Worm (Caenorhabditis elegans) whole organism, young adult: ENCODE results near the gene B0303.7.

Experiments
- B0035.1 ChIP-seq: sonication (generic microtip); optimal IDR thresholded peaks from 2 replicates; lab custom pipeline; 2016; ENCODE audit warnings: missing genetic modification characterization, mild to moderate bottlenecking, missing compliant biosample characterization, missing genotype, missing genetic modification reagents
- C06A6.2 ChIP-seq: fragments of 200-800 bp; sonication (Bioruptor generic); conservative IDR thresholded peaks from 2 replicates; pipeline ENCODE4 v1.3.6; 2022; ENCODE audit warnings: missing genetic modification characterization, missing compliant biosample characterization
- D2030.7 ChIP-seq: fragments of 200-800 bp; sonication (Bioruptor generic); IDR thresholded peaks from 2 replicates; pipeline ENCODE4 v1.3.6; 2022; ENCODE audit warnings: missing genetic modification reagents, missing genetic modification characterization, missing compliant biosample characterization
- F33H1.4 ChIP-seq: fragments of 200-800 bp; sonication (Bioruptor generic); IDR thresholded peaks from 2 replicates; pipeline ENCODE4 v1.3.6; 2022; ENCODE audit warnings: missing genetic modification reagents, missing genetic modification characterization, missing compliant biosample characterization
- F37B4.10 ChIP-seq: fragments of 200-800 bp; sonication (Bioruptor generic); IDR thresholded peaks from 2 replicates; pipeline ENCODE4 v1.3.6; 2022; ENCODE audit warnings: missing genetic modification characterization, missing compliant biosample characterization
- F39B2.1 ChIP-seq: fragments of 200-800 bp; sonication (Bioruptor generic); IDR thresholded peaks from 2 replicates; pipeline ENCODE4 v1.3.6; 2022; ENCODE audit warnings: missing genetic modification reagents, missing genetic modification characterization, missing compliant biosample characterization
- F55B11.4 ChIP-seq: sonication (generic microtip); optimal IDR thresholded peaks from 2 replicates; lab custom pipeline; 2016; ENCODE audit warnings: missing compliant biosample characterization, missing genetic modification characterization, borderline replicate concordance; ENCODE audit not compliant: insufficient read depth
- F57A8.1 ChIP-seq: fragments of 200-800 bp; sonication (Bioruptor generic); optimal IDR thresholded peaks from 2 replicates; lab custom pipeline; 2018; ENCODE audit warnings: mild to moderate bottlenecking, missing genetic modification characterization, moderate library complexity, missing compliant biosample characterization
- K12H6.12 ChIP-seq: fragments of 200-800 bp; sonication (Bioruptor generic); optimal IDR thresholded peaks from 2 replicates; lab custom pipeline; 2018; ENCODE audit warnings: mild to moderate bottlenecking, missing genetic modification characterization, missing compliant biosample characterization
- T26A5.8 ChIP-seq: sonication (generic microtip); optimal IDR thresholded peaks from 2 replicates; lab custom pipeline; 2016; ENCODE audit warnings: missing genetic modification characterization, missing compliant biosample characterization
- ama-1 ChIP-seq, 3 experiments: fragments of 150-350 bp in 1 of 3; sonication (generic microtip) in 2 of 3; optimal IDR thresholded peaks; 2 replicates each; lab custom pipeline; 2014 to 2018; ENCODE audit warnings: missing biosample characterization in 2 of 3, missing genetic modification characterization in 2 of 3, missing genetic modification reagents in 2 of 3
- aptf-3 ChIP-seq: fragments of 200-800 bp; sonication (Bioruptor generic); IDR thresholded peaks from 2 replicates; pipeline ENCODE4 v1.3.6; 2022; ENCODE audit warnings: missing genetic modification characterization, missing compliant biosample characterization
- athp-1 ChIP-seq: sonication (generic microtip); optimal IDR thresholded peaks from 2 replicates; lab custom pipeline; 2017; ENCODE audit warnings: mild to moderate bottlenecking, missing genetic modification characterization, missing compliant biosample characterization
- attf-3 ChIP-seq: fragments of 200-800 bp; sonication (Bioruptor generic); conservative IDR thresholded peaks from 2 replicates; pipeline ENCODE4 v1.3.6; 2022; ENCODE audit warnings: missing genetic modification reagents, missing genetic modification characterization, missing compliant biosample characterization
- attf-6 ChIP-seq: fragments of 200-800 bp; sonication (Bioruptor generic); IDR thresholded peaks from 2 replicates; pipeline ENCODE4 v1.3.6; 2022; ENCODE audit warnings: missing genetic modification reagents, missing genetic modification characterization, missing compliant biosample characterization
- bed-1 ChIP-seq: fragments of 200-800 bp; sonication (Bioruptor generic); IDR thresholded peaks from 2 replicates; pipeline ENCODE4 v1.3.6; 2022; ENCODE audit warnings: missing genetic modification reagents, missing genetic modification characterization, missing compliant biosample characterization
- bed-2 ChIP-seq: fragments of 200-800 bp; sonication (Bioruptor generic); IDR thresholded peaks from 2 replicates; pipeline ENCODE4 v1.3.6; 2022; ENCODE audit warnings: missing genetic modification reagents, missing genetic modification characterization, missing compliant biosample characterization
- ceh-100 ChIP-seq: fragments of 200-800 bp; sonication (Bioruptor generic); IDR thresholded peaks from 2 replicates; pipeline ENCODE4 v1.3.6; 2022; ENCODE audit warnings: missing genetic modification reagents, missing genetic modification characterization, missing compliant biosample characterization
- ceh-79 ChIP-seq: sonication (generic microtip); optimal IDR thresholded peaks from 2 replicates; lab custom pipeline; 2017; ENCODE audit warnings: mild to moderate bottlenecking, missing genetic modification characterization, missing compliant biosample characterization
- die-1 ChIP-seq: sonication (generic microtip); optimal IDR thresholded peaks from 2 replicates; lab custom pipeline; 2016; ENCODE audit warnings: missing genotype, mild to moderate bottlenecking, missing genetic modification characterization, missing compliant biosample characterization
- egl-44 ChIP-seq: fragments of 200-800 bp; sonication (Bioruptor generic); IDR thresholded peaks from 2 replicates; pipeline ENCODE4 v1.3.6; 2022; ENCODE audit warnings: missing genetic modification reagents, missing genetic modification characterization, missing compliant biosample characterization
- egrh-3 ChIP-seq: fragments of 200-800 bp; sonication (Bioruptor generic); IDR thresholded peaks from 2 replicates; pipeline ENCODE4 v1.3.6; 2022; ENCODE audit warnings: missing genetic modification reagents, missing genetic modification characterization, missing compliant biosample characterization
- ets-4 ChIP-seq: fragments of 200-800 bp; sonication (Bioruptor generic); optimal IDR thresholded peaks from 2 replicates; lab custom pipeline; 2018; ENCODE audit warnings: mild to moderate bottlenecking, missing genetic modification characterization, missing compliant biosample characterization
- gei-17 ChIP-seq: fragments of 200-800 bp; sonication (Bioruptor generic); optimal IDR thresholded peaks from 2 replicates; lab custom pipeline; 2018; ENCODE audit warnings: mild to moderate bottlenecking, missing genetic modification characterization, missing compliant biosample characterization
- hrde-1 ChIP-seq: sonication (generic microtip); optimal IDR thresholded peaks from 2 replicates; lab custom pipeline; 2016; ENCODE audit warnings: missing genetic modification characterization, mild to moderate bottlenecking, missing compliant biosample characterization, moderate library complexity, missing genotype, missing genetic modification reagents, borderline replicate concordance
- hsf-1 ChIP-seq: fragments of 200-800 bp; sonication (Bioruptor generic); IDR thresholded peaks from 2 replicates; pipeline ENCODE4 v1.3.6; 2022; ENCODE audit warnings: missing genetic modification reagents, missing genetic modification characterization, missing compliant biosample characterization
- lin-26 ChIP-seq: fragments of 200-800 bp; sonication (Bioruptor generic); IDR thresholded peaks from 2 replicates; pipeline ENCODE4 v1.3.6; 2022; ENCODE audit warnings: missing genetic modification reagents, missing genetic modification characterization, missing compliant biosample characterization
- lin-35 ChIP-seq, 3 experiments: fragments of 150-350 bp in 2 of 3; sonication (generic microtip) in 1 of 3; optimal IDR thresholded peaks; 2 replicates each; lab custom pipeline; 2014 to 2018; ENCODE audit warnings: missing biosample characterization in 3 of 3, missing genetic modification characterization in 3 of 3, missing genetic modification reagents in 3 of 3
- lin-40 ChIP-seq: sonication (generic microtip); optimal IDR thresholded peaks from 2 replicates; lab custom pipeline; 2016; ENCODE audit warnings: missing genetic modification characterization, mild to moderate bottlenecking, missing compliant biosample characterization, missing genotype, missing genetic modification reagents
- madf-10 ChIP-seq: sonication (generic microtip); optimal IDR thresholded peaks from 2 replicates; lab custom pipeline; 2016; ENCODE audit warnings: mild to moderate bottlenecking, missing genetic modification characterization, missing compliant biosample characterization
- madf-3 ChIP-seq: fragments of 200-800 bp; sonication (Bioruptor generic); IDR thresholded peaks from 2 replicates; pipeline ENCODE4 v1.3.6; 2022; ENCODE audit warnings: missing genetic modification reagents, missing genetic modification characterization, missing compliant biosample characterization
- nfya-1 ChIP-seq: sonication (generic microtip); optimal IDR thresholded peaks from 2 replicates; lab custom pipeline; 2017; ENCODE audit warnings: antibody characterized with exemption, missing compliant biosample characterization, missing genetic modification characterization, borderline replicate concordance; ENCODE audit not compliant: insufficient read depth
- nfyb-1 ChIP-seq: fragments of 200-800 bp; sonication (Bioruptor generic); IDR thresholded peaks from 2 replicates; pipeline ENCODE4 v1.3.6; 2022; ENCODE audit warnings: missing genetic modification reagents, missing genetic modification characterization, missing compliant biosample characterization
- nhr-90 ChIP-seq: sonication (generic microtip); optimal IDR thresholded peaks from 2 replicates; lab custom pipeline; 2016; ENCODE audit warnings: missing genotype, mild to moderate bottlenecking, missing genetic modification characterization, missing compliant biosample characterization
- pbrm-1 ChIP-seq: fragments of 200-800 bp; sonication (Bioruptor generic); IDR thresholded peaks from 2 replicates; pipeline ENCODE4 v1.3.6; 2022; ENCODE audit warnings: missing genetic modification reagents, missing genetic modification characterization, missing compliant biosample characterization
- rpc-1 ChIP-seq, 2 experiments: fragments of 150-350 bp in 1 of 2; sonication (generic microtip) in 1 of 2; optimal IDR thresholded peaks; 2 replicates each; lab custom pipeline; 2014 to 2018; ENCODE audit warnings: missing biosample characterization in 1 of 2, missing genetic modification characterization in 1 of 2, missing genetic modification reagents in 1 of 2, missing genotype in 1 of 2
- sdz-38 ChIP-seq: sonication (generic microtip); optimal IDR thresholded peaks from 2 replicates; lab custom pipeline; 2016; ENCODE audit warnings: missing genotype, missing genetic modification characterization, missing compliant biosample characterization
- sea-2 ChIP-seq: fragments of 200-800 bp; sonication (Bioruptor generic); IDR thresholded peaks from 2 replicates; pipeline ENCODE4 v1.3.6; 2022; ENCODE audit warnings: missing genetic modification characterization, missing compliant biosample characterization
- snpc-3.4 ChIP-seq: sonication (generic microtip); optimal IDR thresholded peaks from 2 replicates; lab custom pipeline; 2017; ENCODE audit warnings: missing genetic modification characterization, mild to moderate bottlenecking, missing compliant biosample characterization, antibody characterized with exemption, moderate library complexity, missing genotype, missing genetic modification reagents
- tbp1 ChIP-seq: fragments of 200-800 bp; sonication (Bioruptor generic); optimal IDR thresholded peaks from 2 replicates; lab custom pipeline; 2018; ENCODE audit warnings: mild to moderate bottlenecking, missing genetic modification characterization, missing compliant biosample characterization
- tlf-1 ChIP-seq: fragments of 200-800 bp; sonication (Bioruptor generic); optimal IDR thresholded peaks from 2 replicates; lab custom pipeline; 2018; ENCODE audit warnings: mild to moderate bottlenecking, missing genetic modification characterization, missing compliant biosample characterization
- xnd-1 ChIP-seq: sonication (generic microtip); optimal IDR thresholded peaks from 2 replicates; lab custom pipeline; 2016; ENCODE audit warnings: missing genotype, missing genetic modification reagents, missing genetic modification characterization, missing compliant biosample characterization
- ztf-25 ChIP-seq: fragments of 200-800 bp; sonication (Bioruptor generic); IDR thresholded peaks from 2 replicates; pipeline ENCODE4 v1.3.6; 2022; ENCODE audit warnings: missing genetic modification reagents, missing genetic modification characterization, missing compliant biosample characterization
- ztf-3 ChIP-seq: fragments of 200-800 bp; sonication (Bioruptor generic); optimal IDR thresholded peaks from 2 replicates; lab custom pipeline; 2018; ENCODE audit warnings: mild to moderate bottlenecking, missing genetic modification characterization, missing compliant biosample characterization
- ztf-6 ChIP-seq: fragments of 200-800 bp; sonication (Bioruptor generic); IDR thresholded peaks from 2 replicates; pipeline ENCODE4 v1.3.6; 2022; ENCODE audit warnings: missing genetic modification reagents, missing genetic modification characterization, missing compliant biosample characterization

B0303.7 gene

ce11 chrIII:8657676-8658366 is 35.6 kb upstream of the B0303.7 start:
- TF ChIP-seq lin-35 (GFP tag; optimal IDR thresholded peaks at IDR 0.05; lab: Kevin White, UChicago) (no peak), egl-44 (GFP tag; lab: Robert Waterston, UW) (no peak), ama-1 (optimal IDR thresholded peaks at IDR 0.05; lab: Kevin White, UChicago) (peak; percentile 34), ama-1 (GFP tag; optimal IDR thresholded peaks at IDR 0.05; lab: Kevin White, UChicago) (no peak), nhr-90 (no peak), F55B11.4 (tag; lab: Kevin White, UChicago) (no peak), sea-2 (GFP tag; lab: Robert Waterston, UW) (no peak), aptf-3 (GFP tag; lab: Robert Waterston, UW) (no peak), B0035.1 (tag; lab: Kevin White, UChicago) (no peak), ceh-79 (no peak), F37B4.10 (GFP tag; lab: Robert Waterston, UW) (0 out of 2 replicates have a peak, but pooled peaks have one; percentile 62), ceh-100 (GFP tag; lab: Robert Waterston, UW) (no peak), tlf-1 (GFP tag; lab: Kevin White, UChicago) (no peak), ets-4 (GFP tag; lab: Kevin White, UChicago) (peak; percentile 41), attf-3 (GFP tag; lab: Robert Waterston, UW) (no peak), pbrm-1 (no peak)

- TF ChIP-seq egrh-3 (GFP tag; lab: Robert Waterston, UW) (0 out of 2 replicates have a peak, but pooled peaks have one; percentile 8), K12H6.12 (peak; percentile 96), D2030.7 (no peak), attf-6 (no peak), tbp1 (GFP tag; lab: Kevin White, UChicago) (peak; percentile 68), F39B2.1 (GFP tag; lab: Robert Waterston, UW) (no peak), ceh-100 (GFP tag; lab: Robert Waterston, UW) (no peak), ztf-6 (no peak), bed-2 (GFP tag; lab: Robert Waterston, UW) (no peak), snpc-3.4 (peak; percentile 12), nfyb-1 (peak; percentile 72; the same call in 1 of the 2 replicates), athp-1 (tag; lab: Kevin White, UChicago) (no peak), xnd-1 (tag; lab: Kevin White, UChicago) (no peak), ztf-25 (GFP tag; lab: Robert Waterston, UW) (no peak), nfya-1 (tag; lab: Kevin White, UChicago) (no peak), pbrm-1 (peak; percentile 47; the same call in 1 of the 2 replicates), bed-1 (0 out of 2 replicates have a peak, but pooled peaks have one; percentile 79), sdz-38 (tag; lab: Kevin White, UChicago) (no peak), egl-44 (GFP tag; lab: Robert Waterston, UW) (no peak), lin-40 (tag; lab: Kevin White, UChicago) (peak; percentile 91), T26A5.8 (tag; lab: Kevin White, UChicago) (no peak), hrde-1 (tag; lab: Kevin White, UChicago) (no peak), lin-35 (GFP tag; optimal IDR thresholded peaks at IDR 0.05; lab: Kevin White, UChicago) (no peak), hsf-1 (GFP tag; lab: Robert Waterston, UW) (peak; percentile 91), lin-26 (no peak), F33H1.4 (GFP tag; lab: Robert Waterston, UW) (no peak), gei-17 (GFP tag; lab: Kevin White, UChicago) (peak; percentile 60), F57A8.1 (no peak), C06A6.2 (GFP tag; lab: Robert Waterston, UW) (peak; percentile 64; the same call in 1 of the 2 replicates), madf-10 (tag; lab: Kevin White, UChicago) (peak; percentile 45), ztf-3 (GFP tag; lab: Kevin White, UChicago) (peak; percentile 5), madf-3 (GFP tag; lab: Robert Waterston, UW) (0 out of 2 replicates have a peak, but pooled peaks have one; percentile 11), rpc-1 (optimal IDR thresholded peaks at IDR 0.05; lab: Kevin White, UChicago) (no peak), rpc-1 (tag; optimal IDR thresholded peaks at IDR 0.05; lab: Kevin White, UChicago) (no peak), die-1 (tag; lab: Kevin White, UChicago) (peak; percentile 52)
These were observed 35.1 kb upstream of the B0303.7 start for ce11 chrIII:8658367-8658761.
